Fruit fly (Drosophila melanogaster): ENCODE measurements around the gene Efa6.

The Efa6 gene

dm6 chr3R:22618280-22618679 lies 30.7 kb downstream of the Efa6 start, which contains the start of gene mRpL45 (continued):
- TF ChIP-seq Dp (GFP tag; optimal IDR thresholded peaks at IDR 0.05), result peak; percentile 60
- TF ChIP-seq gfzf (GFP tag; optimal IDR thresholded peaks at IDR 0.05), result peak; percentile 66
- TF ChIP-seq zen (tag; optimal IDR thresholded peaks at IDR 0.05), result peak; percentile 12
- peak; percentile 74 for TF ChIP-seq stwl (tag; optimal IDR thresholded peaks at IDR 0.05)
- no peak for TF ChIP-seq CG32532 (GFP tag; IDR thresholded peaks at IDR 0.05)
- TF ChIP-seq MBD-R2 (GFP tag; IDR thresholded peaks at IDR 0.05), result peak; percentile 84
- TF ChIP-seq CG16813 (GFP tag; IDR thresholded peaks at IDR 0.05; ENCODE audit: partially characterized antibody), result peak; percentile 23; the same call in 1 of the 3 replicates
- no peak for TF ChIP-seq knrl (GFP tag; IDR thresholded peaks at IDR 0.05; ENCODE audit: partially characterized antibody)
- peak in 1 of 2 experiments; percentile 80 for TF ChIP-seq crp (GFP tag; optimal IDR thresholded peaks at IDR 0.05)
- TF ChIP-seq dimm (GFP tag; IDR thresholded peaks at IDR 0.05), result no peak
- TF ChIP-seq BEAF-32 (GFP tag; optimal IDR thresholded peaks at IDR 0.05), result peak; percentile 38
- no peak for TF ChIP-seq gsb-n (tag; optimal IDR thresholded peaks at IDR 0.05)

dm6 chr3R:22624737-22625136 lies 37.2 kb downstream of the Efa6 start:
- peak; percentile 45 for TF ChIP-seq chn (GFP tag; optimal IDR thresholded peaks at IDR 0.05)
- no peak for TF ChIP-seq CG16815 (GFP tag; optimal IDR thresholded peaks at IDR 0.05)
- peak; percentile 91 for TF ChIP-seq ci (GFP tag; IDR thresholded peaks at IDR 0.05)
- TF ChIP-seq Atf3 (GFP tag; optimal IDR thresholded peaks at IDR 0.05), result peak; percentile 26
- TF ChIP-seq CG15269 (tag; optimal IDR thresholded peaks at IDR 0.05), result no peak
- TF ChIP-seq Ets97D (GFP tag; optimal IDR thresholded peaks at IDR 0.05), result no peak
- TF ChIP-seq CG1792 (GFP tag; optimal IDR thresholded peaks at IDR 0.05), result peak; percentile 29
- TF ChIP-seq HHEX (GFP tag; optimal IDR thresholded peaks at IDR 0.05), result peak; percentile 26
- no peak for TF ChIP-seq fd3F (GFP tag; optimal IDR thresholded peaks at IDR 0.05)
- no peak for TF ChIP-seq Stat92E (GFP tag; optimal IDR thresholded peaks at IDR 0.05)
- no peak for TF ChIP-seq Sox100B (GFP tag; optimal IDR thresholded peaks at IDR 0.05)
- peak; percentile 74 for TF ChIP-seq Rx (GFP tag; IDR thresholded peaks at IDR 0.05)
- TF ChIP-seq bcd (GFP tag; optimal IDR thresholded peaks at IDR 0.05), result peak; percentile 59
- TF ChIP-seq CG2712 (tag; optimal IDR thresholded peaks at IDR 0.05), result peak; percentile 77
- TF ChIP-seq Pdp1 (GFP tag; optimal IDR thresholded peaks at IDR 0.05), result peak; percentile 66 to 70
- TF ChIP-seq grn (GFP tag; optimal IDR thresholded peaks at IDR 0.05), result no peak
- TF ChIP-seq bsh (GFP tag; optimal IDR thresholded peaks at IDR 0.05), result peak; percentile 47 to 71
- no peak for TF ChIP-seq rib (GFP tag; IDR thresholded peaks at IDR 0.05)
- no peak for TF ChIP-seq CG14965 (GFP tag; optimal IDR thresholded peaks at IDR 0.05; ENCODE audit: borderline replicate concordance)
- TF ChIP-seq gsb (GFP tag; IDR thresholded peaks at IDR 0.05), result peak; percentile 46; the same call in 1 of the 2 replicates
- TF ChIP-seq Ptx1 (GFP tag; IDR thresholded peaks at IDR 0.05), result peak; percentile 76
- no peak for TF ChIP-seq Hmx (GFP tag; optimal IDR thresholded peaks at IDR 0.05)
- TF ChIP-seq Fer3 (tag; optimal IDR thresholded peaks at IDR 0.05), result peak; percentile 50
- no peak for TF ChIP-seq CG2202 (tag; optimal IDR thresholded peaks at IDR 0.05)
- peak; percentile 27; the same call in 1 of the 3 replicates for TF ChIP-seq sr (GFP tag; IDR thresholded peaks at IDR 0.05)
- peak; percentile 59 for TF ChIP-seq grau (tag; optimal IDR thresholded peaks at IDR 0.05)
- TF ChIP-seq CG32772 (GFP tag; IDR thresholded peaks at IDR 0.05), result peak; percentile 67
- TF ChIP-seq CG2199 (GFP tag; IDR thresholded peaks at IDR 0.05), result no peak; the same call in 2 of the 3 replicates
- TF ChIP-seq eyg (GFP tag; optimal IDR thresholded peaks at IDR 0.05), result peak; percentile 9
- TF ChIP-seq CG6765 (GFP tag; optimal IDR thresholded peaks at IDR 0.05), result no peak
- TF ChIP-seq CG12219 (GFP tag; optimal IDR thresholded peaks at IDR 0.05), result peak; percentile 56
- peak; percentile 29 for TF ChIP-seq Meics (GFP tag; optimal IDR thresholded peaks at IDR 0.05)
- no peak for TF ChIP-seq lov (optimal IDR thresholded peaks at IDR 0.05)
- 0 out of 3 replicates have a peak, but pooled peaks have one; percentile 74 for TF ChIP-seq lov (GFP tag; IDR thresholded peaks at IDR 0.05)
- 0 out of 2 replicates have a peak, but pooled peaks have one; percentile 41 for TF ChIP-seq wdn (GFP tag; IDR thresholded peaks at IDR 0.05)
- no peak for TF ChIP-seq HLHmδ (GFP tag; optimal IDR thresholded peaks at IDR 0.05)
- no peak for TF ChIP-seq CG6654 (GFP tag; optimal IDR thresholded peaks at IDR 0.05)
